Fruit fly (Drosophila melanogaster) whole organism, pupa: ENCODE data around the gene CG6785.

Source experiments
- CG12605 ChIP-seq: fragments of 200-800 bp; sonication (Bioruptor generic); IDR thresholded peaks from 2 replicates; pipeline ENCODE4 v1.3.6; 2022; ENCODE audit warnings: missing biosample characterization, missing genetic modification characterization
- Pif1B ChIP-seq: fragments of 200-800 bp; sonication (Bioruptor generic); optimal IDR thresholded peaks from 3 replicates; lab custom pipeline; 2016; ENCODE audit warnings: missing biosample characterization, missing genetic modification characterization

DNA sequence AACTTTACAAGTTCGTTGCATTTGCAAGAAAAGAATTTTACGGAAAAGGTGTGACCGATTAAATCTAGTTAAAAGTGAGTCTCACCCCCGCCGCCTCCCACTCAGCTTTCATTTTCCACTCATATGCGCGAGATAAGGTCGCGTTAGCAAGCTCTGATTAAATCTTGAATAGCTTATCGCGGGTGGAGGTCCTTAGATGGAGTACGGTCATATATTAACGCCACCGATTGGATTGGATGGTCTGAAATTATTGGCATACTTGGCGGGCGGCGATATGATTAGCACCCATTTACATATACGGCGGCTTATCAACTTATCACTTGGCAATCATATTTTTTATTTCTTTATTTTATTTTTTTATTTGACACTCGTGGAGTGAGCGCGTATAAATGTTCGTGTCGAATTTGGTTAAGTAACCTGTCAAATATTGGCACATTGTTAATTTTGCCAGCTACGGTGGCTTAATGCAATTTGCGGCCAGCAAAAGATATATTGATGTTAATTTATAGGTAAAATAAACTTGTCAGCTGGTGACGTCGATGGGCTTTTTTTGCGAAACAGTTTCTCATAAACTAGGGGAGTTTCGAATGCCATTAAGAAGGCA is 15.3 kb downstream of the CG6785 start:
- TF ChIP-seq Pif1B, result no peak
- no peak for TF ChIP-seq CG12605
